Worm (Caenorhabditis elegans) whole organism, young adult: ENCODE measurements around the gene K03H1.13.

Experiments used
- F37B4.10 ChIP-seq: fragments of 200-800 bp; sonication (Bioruptor generic); IDR thresholded peaks from 2 replicates; pipeline ENCODE4 v1.3.6; 2022; ENCODE audit warnings: missing genetic modification characterization, missing compliant biosample characterization
- Y53F4B.3 ChIP-seq: fragments of 200-800 bp; sonication (Bioruptor generic); IDR thresholded peaks from 2 replicates; pipeline ENCODE4 v1.3.6; 2022; ENCODE audit warnings: missing genetic modification reagents, missing genetic modification characterization, missing compliant biosample characterization
- ama-1 ChIP-seq, 3 experiments: fragments of 150-350 bp in 1 of 3; sonication (generic microtip) in 2 of 3; optimal IDR thresholded peaks; 2 replicates each; lab custom pipeline; 2014 to 2018; ENCODE audit warnings: missing biosample characterization in 2 of 3, missing genetic modification characterization in 2 of 3, missing genetic modification reagents in 2 of 3
- dox-1 ChIP-seq: fragments of 200-800 bp; sonication (Bioruptor generic); IDR thresholded peaks from 2 replicates; pipeline ENCODE4 v1.3.6; 2022; ENCODE audit warnings: missing genetic modification reagents, missing genetic modification characterization, missing compliant biosample characterization
- hrde-1 ChIP-seq: sonication (generic microtip); optimal IDR thresholded peaks from 2 replicates; lab custom pipeline; 2016; ENCODE audit warnings: missing genetic modification characterization, mild to moderate bottlenecking, missing compliant biosample characterization, moderate library complexity, missing genotype, missing genetic modification reagents, borderline replicate concordance
- lag-1 ChIP-seq: fragments of 200-800 bp; sonication (Bioruptor generic); IDR thresholded peaks from 2 replicates; pipeline ENCODE4 v1.3.6; 2022; ENCODE audit warnings: missing genetic modification reagents, missing genetic modification characterization, missing compliant biosample characterization
- lin-40 ChIP-seq: sonication (generic microtip); optimal IDR thresholded peaks from 2 replicates; lab custom pipeline; 2016; ENCODE audit warnings: missing genetic modification characterization, mild to moderate bottlenecking, missing compliant biosample characterization, missing genotype, missing genetic modification reagents
- nhr-27 ChIP-seq: fragments of 200-800 bp; sonication (Bioruptor generic); optimal IDR thresholded peaks from 2 replicates; lab custom pipeline; 2018; ENCODE audit warnings: mild to moderate bottlenecking, missing genetic modification characterization, moderate library complexity, missing compliant biosample characterization
- pha-4 ChIP-seq: fragments of 150-350 bp; sonication (generic microtip); optimal IDR thresholded peaks from 2 replicates; lab custom pipeline; 2014; ENCODE audit warnings: missing biosample characterization, missing genetic modification reagents, missing genetic modification characterization
- rcor-1 ChIP-seq: fragments of 200-800 bp; sonication (Bioruptor generic); IDR thresholded peaks from 2 replicates; pipeline ENCODE4 v1.3.6; 2022; ENCODE audit warnings: missing genetic modification reagents, missing genetic modification characterization, missing compliant biosample characterization
- snpc-4 ChIP-seq, 5 experiments: fragments of 150-350 bp in 1 of 5; sonication (generic microtip) in 4 of 5; optimal IDR thresholded peaks; 2 replicates each; lab custom pipeline; 2014 to 2018; ENCODE audit warnings: missing genetic modification characterization in 5 of 5, missing biosample characterization in 3 of 5, antibody characterized with exemption in 2 of 5, mild to moderate bottlenecking in 2 of 5, missing compliant biosample characterization in 2 of 5, missing genotype in 2 of 5, moderate library complexity in 2 of 5, missing genetic modification reagents in 1 of 5
- tbx-9 ChIP-seq: sonication (generic microtip); optimal IDR thresholded peaks from 2 replicates; lab custom pipeline; 2016; ENCODE audit warnings: borderline replicate concordance, missing genetic modification characterization, inconsistent platforms, missing compliant biosample characterization
- unc-130 ChIP-seq: sonication (generic microtip); optimal IDR thresholded peaks from 2 replicates; lab custom pipeline; 2016; ENCODE audit warnings: missing genetic modification reagents, missing genetic modification characterization, missing compliant biosample characterization
- unc-62 ChIP-seq: fragments of 150-350 bp; optimal IDR thresholded peaks from 2 replicates; lab custom pipeline; 2014; ENCODE audit warnings: missing biosample characterization, missing genetic modification reagents, missing genetic modification characterization

DNA sequence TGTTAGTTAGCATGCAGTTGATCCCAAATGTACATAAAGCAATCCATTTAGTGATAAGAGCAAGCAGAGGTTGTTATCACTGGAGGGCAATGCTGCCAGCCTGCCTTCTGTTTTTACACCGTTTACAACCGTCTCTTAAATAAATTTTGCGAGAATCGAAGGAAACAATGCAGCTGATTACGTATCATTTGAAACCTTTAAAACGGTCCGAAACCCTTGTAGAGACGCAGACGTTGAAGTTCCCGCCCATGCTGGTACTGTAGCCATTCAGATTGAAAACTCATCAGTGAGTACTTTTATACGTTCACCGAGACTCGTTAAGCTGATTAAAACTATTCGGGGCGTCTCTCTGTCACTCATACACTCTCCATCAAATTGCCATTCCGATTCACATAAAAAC lies 19.7 kb downstream of the K03H1.13 start:
- TF ChIP-seq Y53F4B.3 (GFP tag; lab: Robert Waterston, UW) (no peak), hrde-1 (tag; lab: Kevin White, UChicago) (no peak), tbx-9 (tag; lab: Kevin White, UChicago) (no peak), pha-4 (no peak), ama-1 (optimal IDR thresholded peaks at IDR 0.05; lab: Kevin White, UChicago) (no peak), ama-1 (GFP tag; optimal IDR thresholded peaks at IDR 0.05; lab: Kevin White, UChicago) (no peak), snpc-4 (GFP tag; optimal IDR thresholded peaks at IDR 0.05; lab: Kevin White, UChicago) (no peak), snpc-4 (tag; optimal IDR thresholded peaks at IDR 0.05; lab: Kevin White, UChicago) (no peak), rcor-1 (GFP tag; lab: Robert Waterston, UW) (no peak), dox-1 (GFP tag; lab: Robert Waterston, UW) (no peak), nhr-27 (tag; lab: Kevin White, UChicago) (no peak), unc-130 (no peak), lag-1 (GFP tag; lab: Robert Waterston, UW) (no peak), lin-40 (tag; lab: Kevin White, UChicago) (no peak), F37B4.10 (GFP tag; lab: Robert Waterston, UW) (no peak), unc-62 (no peak)
